Worm (Caenorhabditis elegans) whole organism, mixed stage, embryonic: ENCODE measurements around the gene tag-321.

Experiments
- M03D4.4 ChIP-seq: sonication (generic microtip); optimal IDR thresholded peaks from 2 replicates; lab custom pipeline; 2017; ENCODE audit warnings: mild to moderate bottlenecking, missing genetic modification characterization, missing compliant biosample characterization
- elt-3 ChIP-seq: fragments of 150-350 bp; optimal IDR thresholded peaks from 2 replicates; lab custom pipeline; 2014; ENCODE audit warnings: missing biosample characterization, missing genetic modification characterization
- lin-13 ChIP-seq: fragments of 150-350 bp; optimal IDR thresholded peaks from 2 replicates; lab custom pipeline; 2014; ENCODE audit warnings: missing biosample characterization, missing genetic modification characterization
- nhr-12 ChIP-seq: fragments of 150-350 bp; optimal IDR thresholded peaks from 2 replicates; lab custom pipeline; 2014; ENCODE audit warnings: missing biosample characterization, missing genetic modification characterization
- nhr-2 ChIP-seq: fragments of 150-350 bp; optimal IDR thresholded peaks from 2 replicates; lab custom pipeline; 2014; ENCODE audit warnings: missing biosample characterization, missing genetic modification characterization
- nhr-237 ChIP-seq: fragments of 150-350 bp; optimal IDR thresholded peaks from 2 replicates; lab custom pipeline; 2014; ENCODE audit warnings: missing biosample characterization, missing genetic modification characterization
- snpc-4 ChIP-seq: fragments of 150-350 bp; optimal IDR thresholded peaks from 2 replicates; lab custom pipeline; 2014; ENCODE audit warnings: missing biosample characterization, missing genetic modification characterization
- unc-120 ChIP-seq: sonication (generic microtip); optimal IDR thresholded peaks from 2 replicates; lab custom pipeline; 2017; ENCODE audit warnings: missing genetic modification characterization, missing compliant biosample characterization; ENCODE audit not compliant: poor library complexity, severe bottlenecking

ce11 chrIV:7789521-7789949, 5.9 kb upstream of the tag-321 start, which contains the start of gene imp-3:
- TF ChIP-seq nhr-237 (tag; lab: Kevin White, UChicago) (no peak), M03D4.4 (tag; lab: Kevin White, UChicago) (no peak), lin-13 (tag; lab: Kevin White, UChicago) (no peak), unc-120 (tag; lab: Kevin White, UChicago) (no peak), nhr-12 (tag; lab: Kevin White, UChicago) (no peak), snpc-4 (no peak), nhr-2 (no peak), elt-3 (tag; lab: Kevin White, UChicago) (no peak)
